Worm (Caenorhabditis elegans) whole organism, late embryonic: ENCODE measurements around the gene srh-75.

Experiments used
- C08G9.2 ChIP-seq: sonication (generic microtip); optimal IDR thresholded peaks from 2 replicates; lab custom pipeline; 2016; ENCODE audit warnings: mild to moderate bottlenecking, missing genetic modification characterization, moderate library complexity, missing compliant biosample characterization
- C38D4.7 ChIP-seq: fragments of 200-800 bp; sonication (Bioruptor generic); optimal IDR thresholded peaks from 2 replicates; lab custom pipeline; 2018; ENCODE audit warnings: mild to moderate bottlenecking, missing genetic modification characterization, moderate library complexity, missing compliant biosample characterization
- F13H6.1 ChIP-seq: sonication (generic microtip); optimal IDR thresholded peaks from 2 replicates; lab custom pipeline; 2016; ENCODE audit warnings: missing genetic modification characterization, missing compliant biosample characterization
- K02D7.2 ChIP-seq: sonication (generic microtip); optimal IDR thresholded peaks from 2 replicates; lab custom pipeline; 2017; ENCODE audit warnings: mild to moderate bottlenecking, missing genetic modification characterization, missing compliant biosample characterization
- K09A11.1 ChIP-seq: sonication (generic microtip); optimal IDR thresholded peaks from 2 replicates; lab custom pipeline; 2017; ENCODE audit warnings: antibody characterized with exemption, mild to moderate bottlenecking, missing genetic modification characterization, missing compliant biosample characterization; ENCODE audit not compliant: insufficient read depth
- T23F11.4 ChIP-seq: fragments of 200-800 bp; sonication (Bioruptor generic); optimal IDR thresholded peaks from 2 replicates; lab custom pipeline; 2018; ENCODE audit warnings: mild to moderate bottlenecking, missing genetic modification characterization, missing compliant biosample characterization
- Y22D7AL.16 ChIP-seq: sonication (generic microtip); optimal IDR thresholded peaks from 2 replicates; lab custom pipeline; 2016; ENCODE audit warnings: missing genetic modification characterization, missing compliant biosample characterization
- ahr-1 ChIP-seq: sonication (generic microtip); optimal IDR thresholded peaks from 2 replicates; lab custom pipeline; 2016; ENCODE audit warnings: missing genetic modification characterization, missing compliant biosample characterization
- ama-1 ChIP-seq: fragments of 150-350 bp; optimal IDR thresholded peaks from 2 replicates; lab custom pipeline; 2014
- ceh-14 ChIP-seq: sonication (generic microtip); optimal IDR thresholded peaks from 2 replicates; lab custom pipeline; 2016; ENCODE audit warnings: missing genotype, missing genetic modification characterization, missing compliant biosample characterization
- ceh-19 ChIP-seq: fragments of 200-800 bp; sonication (Bioruptor generic); optimal IDR thresholded peaks from 2 replicates; lab custom pipeline; 2018; ENCODE audit warnings: mild to moderate bottlenecking, missing genetic modification characterization, missing compliant biosample characterization
- ceh-2 ChIP-seq: sonication (generic microtip); optimal IDR thresholded peaks from 2 replicates; lab custom pipeline; 2016; ENCODE audit warnings: missing genotype, missing genetic modification characterization, missing compliant biosample characterization
- ceh-22 ChIP-seq: sonication (generic microtip); optimal IDR thresholded peaks from 2 replicates; lab custom pipeline; 2017; ENCODE audit warnings: missing biosample characterization, missing genetic modification characterization
- ceh-30 ChIP-seq: fragments of 150-350 bp; optimal IDR thresholded peaks from 2 replicates; lab custom pipeline; 2014; ENCODE audit warnings: missing biosample characterization, missing genetic modification characterization
- ceh-34 ChIP-seq: sonication (generic microtip); optimal IDR thresholded peaks from 2 replicates; lab custom pipeline; 2016; ENCODE audit warnings: mild to moderate bottlenecking, missing genetic modification characterization, missing compliant biosample characterization
- ceh-45 ChIP-seq: fragments of 200-800 bp; sonication (Bioruptor generic); IDR thresholded peaks from 2 replicates; pipeline ENCODE4 v1.3.6; 2022; ENCODE audit warnings: missing genetic modification reagents, missing genetic modification characterization, missing compliant biosample characterization
- ceh-48 ChIP-seq: sonication (generic microtip); optimal IDR thresholded peaks from 2 replicates; lab custom pipeline; 2016; ENCODE audit warnings: missing genetic modification characterization, inconsistent platforms, missing compliant biosample characterization
- ceh-6 ChIP-seq: fragments of 200-800 bp; sonication (Bioruptor generic); optimal IDR thresholded peaks from 2 replicates; lab custom pipeline; 2018; ENCODE audit warnings: mild to moderate bottlenecking, missing genetic modification characterization, missing compliant biosample characterization
- ceh-9 ChIP-seq: sonication (generic microtip); optimal IDR thresholded peaks from 2 replicates; lab custom pipeline; 2016; ENCODE audit warnings: mild to moderate bottlenecking, missing genetic modification characterization, inconsistent platforms, missing compliant biosample characterization
- dve-1 ChIP-seq: sonication (generic microtip); optimal IDR thresholded peaks from 2 replicates; lab custom pipeline; 2017; ENCODE audit warnings: antibody characterized with exemption, mild to moderate bottlenecking, missing genetic modification characterization, missing compliant biosample characterization
- elt-2 ChIP-seq: sonication (generic microtip); optimal IDR thresholded peaks from 2 replicates; lab custom pipeline; 2016; ENCODE audit warnings: missing genetic modification reagents, missing genetic modification characterization, missing compliant biosample characterization
- ets-4 ChIP-seq: sonication (generic microtip); optimal IDR thresholded peaks from 2 replicates; lab custom pipeline; 2016; ENCODE audit warnings: missing genetic modification characterization, missing compliant biosample characterization
- eyg-1 ChIP-seq: sonication (generic microtip); optimal IDR thresholded peaks from 2 replicates; lab custom pipeline; 2016; ENCODE audit warnings: missing genotype, missing genetic modification characterization, missing compliant biosample characterization
- fkh-10 ChIP-seq: fragments of 150-350 bp; optimal IDR thresholded peaks from 2 replicates; lab custom pipeline; 2014; ENCODE audit warnings: missing biosample characterization, missing genetic modification reagents, missing genetic modification characterization
- fkh-6 ChIP-seq: sonication (generic microtip); optimal IDR thresholded peaks from 2 replicates; lab custom pipeline; 2016; ENCODE audit warnings: missing genetic modification characterization, missing compliant biosample characterization
- gmeb-2 ChIP-seq: sonication (generic microtip); optimal IDR thresholded peaks from 2 replicates; lab custom pipeline; 2016; ENCODE audit warnings: missing genetic modification characterization, inconsistent platforms, missing compliant biosample characterization
- hlh-13 ChIP-seq: fragments of 200-800 bp; sonication (Bioruptor generic); optimal IDR thresholded peaks from 2 replicates; lab custom pipeline; 2018; ENCODE audit warnings: mild to moderate bottlenecking, missing genetic modification characterization, missing compliant biosample characterization
- hlh-15 ChIP-seq: sonication (generic microtip); optimal IDR thresholded peaks from 2 replicates; lab custom pipeline; 2016; ENCODE audit warnings: missing genetic modification characterization, missing compliant biosample characterization
- hlh-30 ChIP-seq: sonication (generic microtip); optimal IDR thresholded peaks from 2 replicates; lab custom pipeline; 2017; ENCODE audit warnings: antibody characterized with exemption, missing genetic modification characterization, missing compliant biosample characterization; ENCODE audit not compliant: insufficient read depth
- lin-11 ChIP-seq: fragments of 200-800 bp; sonication (Bioruptor generic); optimal IDR thresholded peaks from 2 replicates; lab custom pipeline; 2018; ENCODE audit warnings: mild to moderate bottlenecking, missing genetic modification characterization, missing compliant biosample characterization
- madf-2 ChIP-seq: sonication (generic microtip); optimal IDR thresholded peaks from 2 replicates; lab custom pipeline; 2017; ENCODE audit warnings: missing genetic modification characterization, missing compliant biosample characterization
- nfya-1 ChIP-seq: sonication (generic microtip); optimal IDR thresholded peaks from 2 replicates; lab custom pipeline; 2017; ENCODE audit warnings: missing genetic modification characterization, mild to moderate bottlenecking, missing compliant biosample characterization, antibody characterized with exemption, moderate library complexity
- nhr-11 ChIP-seq: fragments of 150-350 bp; optimal IDR thresholded peaks from 2 replicates; lab custom pipeline; 2014; ENCODE audit warnings: missing biosample characterization, missing genetic modification characterization
- nhr-232 ChIP-seq: sonication (generic microtip); optimal IDR thresholded peaks from 2 replicates; lab custom pipeline; 2016; ENCODE audit warnings: missing genetic modification characterization, missing compliant biosample characterization
- npax-4 ChIP-seq: sonication (generic microtip); optimal IDR thresholded peaks from 2 replicates; lab custom pipeline; 2016; ENCODE audit warnings: missing genetic modification characterization, missing compliant biosample characterization
- odd-2 ChIP-seq: sonication (generic microtip); optimal IDR thresholded peaks from 2 replicates; lab custom pipeline; 2017; ENCODE audit warnings: antibody characterized with exemption, mild to moderate bottlenecking, missing genetic modification characterization, missing compliant biosample characterization
- pag-3 ChIP-seq: sonication (generic microtip); optimal IDR thresholded peaks from 2 replicates; lab custom pipeline; 2016; ENCODE audit warnings: missing compliant biosample characterization, missing genetic modification characterization, borderline replicate concordance
- pat-9 ChIP-seq: fragments of 200-800 bp; sonication (Bioruptor generic); optimal IDR thresholded peaks from 2 replicates; lab custom pipeline; 2018; ENCODE audit warnings: mild to moderate bottlenecking, missing genetic modification characterization, moderate library complexity, missing compliant biosample characterization
- pax-1 ChIP-seq: fragments of 150-350 bp; optimal IDR thresholded peaks from 2 replicates; lab custom pipeline; 2014; ENCODE audit warnings: missing biosample characterization, missing genetic modification characterization
- pha-2 ChIP-seq: sonication (generic microtip); optimal IDR thresholded peaks from 2 replicates; lab custom pipeline; 2017; ENCODE audit warnings: mild to moderate bottlenecking, missing genetic modification characterization, missing compliant biosample characterization
- pha-4 ChIP-seq: fragments of 150-350 bp; optimal IDR thresholded peaks from 2 replicates; lab custom pipeline; 2018; ENCODE audit warnings: missing biosample characterization, missing genetic modification reagents, missing genetic modification characterization
- pqm-1 ChIP-seq: sonication (generic microtip); optimal IDR thresholded peaks from 2 replicates; lab custom pipeline; 2016; ENCODE audit warnings: missing genetic modification characterization, missing compliant biosample characterization
- ref-2 ChIP-seq: sonication (generic microtip); optimal IDR thresholded peaks from 2 replicates; lab custom pipeline; 2016; ENCODE audit warnings: missing genetic modification characterization, missing compliant biosample characterization
- rnt-1 ChIP-seq: sonication (generic microtip); optimal IDR thresholded peaks from 2 replicates; lab custom pipeline; 2016; ENCODE audit warnings: missing genetic modification characterization, missing compliant biosample characterization
- sdc-2 ChIP-seq: sonication (generic microtip); optimal IDR thresholded peaks from 2 replicates; lab custom pipeline; 2016; ENCODE audit warnings: missing genotype, missing genetic modification characterization, missing compliant biosample characterization
- tbx-7 ChIP-seq: sonication (generic microtip); optimal IDR thresholded peaks from 2 replicates; lab custom pipeline; 2016; ENCODE audit warnings: missing genotype, missing genetic modification characterization, missing compliant biosample characterization
- ttx-3 ChIP-seq: sonication (generic microtip); optimal IDR thresholded peaks from 2 replicates; lab custom pipeline; 2016; ENCODE audit warnings: missing genetic modification reagents, missing genetic modification characterization, missing compliant biosample characterization
- unc-3 ChIP-seq, 2 experiments: fragments of 200-800 bp in 1 of 2; sonication (Bioruptor generic) in 1 of 2; sonication (generic microtip) in 1 of 2; conservative IDR thresholded peaks in 1 of 2; optimal IDR thresholded peaks in 1 of 2; 2 replicates each; pipeline versions ENCODE4 v1.3.6 to Lab custom; 2016 to 2022; ENCODE audit warnings: missing compliant biosample characterization in 2 of 2, missing genetic modification characterization in 2 of 2, missing genetic modification reagents in 1 of 2
- unc-42 ChIP-seq: sonication (generic microtip); optimal IDR thresholded peaks from 2 replicates; lab custom pipeline; 2016; ENCODE audit warnings: missing genotype, missing genetic modification characterization, missing compliant biosample characterization
- unc-55 ChIP-seq: sonication (generic microtip); optimal IDR thresholded peaks from 2 replicates; lab custom pipeline; 2017; ENCODE audit warnings: missing biosample characterization, missing genetic modification reagents, missing genetic modification characterization
- unc-86 ChIP-seq: sonication (generic microtip); optimal IDR thresholded peaks from 2 replicates; lab custom pipeline; 2016; ENCODE audit warnings: missing genetic modification characterization, missing compliant biosample characterization
- ztf-16 ChIP-seq: sonication (generic microtip); optimal IDR thresholded peaks from 2 replicates; lab custom pipeline; 2017; ENCODE audit warnings: missing genetic modification characterization, missing compliant biosample characterization

The srh-75 gene

ce11 chrV:11075209-11076027 is 18.5 kb upstream of the srh-75 start:
- TF ChIP-seq tbx-7 (tag; lab: Kevin White, UChicago) (no peak), lin-11 (no peak), ceh-19 (no peak), hlh-13 (no peak), F13H6.1 (tag; lab: Kevin White, UChicago) (no peak), pha-2 (tag; lab: Kevin White, UChicago) (no peak), C08G9.2 (tag; lab: Kevin White, UChicago) (no peak), C38D4.7 (GFP tag; lab: Kevin White, UChicago) (no peak), npax-4 (no peak), ceh-34 (tag; lab: Kevin White, UChicago) (no peak), ceh-45 (no peak), unc-42 (peak; percentile 25), Y22D7AL.16 (tag; lab: Kevin White, UChicago) (no peak), pag-3 (tag; lab: Kevin White, UChicago) (no peak), sdc-2 (peak; percentile 26), pat-9 (tag; lab: Kevin White, UChicago) (no peak), ama-1 (lab: Kevin White, UChicago) (no peak), unc-55 (GFP tag; lab: Kevin White, UChicago) (no peak), ceh-9 (tag; lab: Kevin White, UChicago) (no peak), odd-2 (tag; lab: Kevin White, UChicago) (no peak), ceh-48 (tag; lab: Kevin White, UChicago) (no peak), fkh-10 (GFP tag; lab: Kevin White, UChicago) (no peak), ceh-22 (no peak), hlh-15 (tag; lab: Kevin White, UChicago) (no peak), ahr-1 (tag; lab: Kevin White, UChicago) (no peak), ceh-2 (no peak), rnt-1 (no peak), ceh-14 (tag; lab: Kevin White, UChicago) (no peak), madf-2 (tag; lab: Kevin White, UChicago) (no peak), hlh-30 (tag; lab: Kevin White, UChicago) (no peak), K02D7.2 (no peak), unc-3 (GFP tag; conservative IDR thresholded peaks at IDR 0.05; lab: Robert Waterston, UW) (no peak), unc-3 (tag; optimal IDR thresholded peaks at IDR 0.05; lab: Kevin White, UChicago) (no peak), pqm-1 (tag; lab: Kevin White, UChicago) (no peak), nhr-11 (no peak), K09A11.1 (tag; lab: Kevin White, UChicago) (no peak), eyg-1 (tag; lab: Kevin White, UChicago) (no peak), ttx-3 (tag; lab: Kevin White, UChicago) (no peak), dve-1 (tag; lab: Kevin White, UChicago) (no peak), nfya-1 (peak; percentile 23), fkh-6 (tag; lab: Kevin White, UChicago) (no peak), elt-2 (tag; lab: Kevin White, UChicago) (no peak), ceh-30 (tag; lab: Kevin White, UChicago) (no peak), pha-4 (tag; lab: Kevin White, UChicago) (no peak), ets-4 (tag; lab: Kevin White, UChicago) (no peak), ref-2 (tag; lab: Kevin White, UChicago) (peak; percentile 14), nhr-232 (tag; lab: Kevin White, UChicago) (no peak), pax-1 (tag; lab: Kevin White, UChicago) (no peak), ztf-16 (tag; lab: Kevin White, UChicago) (no peak), T23F11.4 (no peak), unc-86 (tag; lab: Kevin White, UChicago) (no peak), ceh-6 (GFP tag; lab: Kevin White, UChicago) (no peak), gmeb-2 (no peak)
